Fruit fly (Drosophila melanogaster): ENCODE measurements around the gene Mco3.

- TF ChIP-seq CG17568 (GFP tag; optimal IDR thresholded peaks at IDR 0.05), result no peak
- no peak for TF ChIP-seq Meics (GFP tag; optimal IDR thresholded peaks at IDR 0.05)
- no peak for TF ChIP-seq gro (GFP tag; optimal IDR thresholded peaks at IDR 0.05)
- TF ChIP-seq slou (GFP tag; optimal IDR thresholded peaks at IDR 0.05), result no peak
- TF ChIP-seq CG14965 (GFP tag; optimal IDR thresholded peaks at IDR 0.05; ENCODE audit: borderline replicate concordance), result no peak
- TF ChIP-seq CG6813 (GFP tag; optimal IDR thresholded peaks at IDR 0.05), result no peak
- no peak for TF ChIP-seq Ada2b (GFP tag; IDR thresholded peaks at IDR 0.05)
Observed at dm6 chr3R:25888307-25889075, 8.8 kb upstream of the Mco3 start, which contains the start of gene Lnk.

All from whole organism, embryonic.